Worm (Caenorhabditis elegans): ENCODE results near the gene D2096.12.

The D2096.12 gene

DNA sequence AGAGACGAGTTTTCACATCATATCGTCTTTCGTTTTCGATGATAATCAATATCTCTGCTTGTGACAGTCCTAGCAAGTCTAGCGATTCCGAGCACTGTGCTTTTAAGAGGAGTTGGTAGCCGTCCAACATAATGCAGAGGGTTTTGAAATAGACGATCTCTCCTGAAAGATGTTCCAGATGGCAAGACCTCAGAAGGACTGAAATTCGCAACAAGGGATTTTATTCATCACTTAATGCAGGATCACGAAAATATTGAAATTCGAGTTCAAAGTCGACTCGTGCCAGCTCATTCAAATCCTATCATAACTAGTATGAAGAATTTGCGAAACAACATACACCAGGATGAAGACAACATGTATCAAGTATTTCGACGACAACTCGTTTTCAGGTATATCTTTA lies 14.2 kb downstream of the D2096.12 start, which contains the start of gene D2096.7 (continued):
- TF ChIP-seq nfya-1 (tag; optimal IDR thresholded peaks at IDR 0.05; ENCODE audit: borderline replicate concordance, insufficient read depth) (no peak), ztf-18 (tag; optimal IDR thresholded peaks at IDR 0.05) (peak; percentile 57), F57C9.4 (tag; optimal IDR thresholded peaks at IDR 0.05) (peak; percentile 72), K12H6.12 (tag; optimal IDR thresholded peaks at IDR 0.05) (peak; percentile 46), aptf-3 (GFP tag; IDR thresholded peaks at IDR 0.05) (peak; percentile 94), attf-3 (GFP tag; conservative IDR thresholded peaks at IDR 0.05) (no peak), ztf-22 (GFP tag; optimal IDR thresholded peaks at IDR 0.05) (peak; percentile 10), rcor-1 (GFP tag; IDR thresholded peaks at IDR 0.05) (peak; percentile 60), ztf-3 (GFP tag; optimal IDR thresholded peaks at IDR 0.05) (no peak), snpc-4 (GFP tag; optimal IDR thresholded peaks at IDR 0.05) (no peak), snpc-4 (tag; optimal IDR thresholded peaks at IDR 0.05) (peak in 2 of 4 experiments; percentile 67 to 72), C17E4.6 (GFP tag; IDR thresholded peaks at IDR 0.05) (peak; percentile 76), nhr-179 (tag; optimal IDR thresholded peaks at IDR 0.05) (no peak), attf-6 (GFP tag; IDR thresholded peaks at IDR 0.05) (peak; percentile 89), ztf-28 (GFP tag; IDR thresholded peaks at IDR 0.05) (no peak), nhr-27 (tag; optimal IDR thresholded peaks at IDR 0.05) (peak; percentile 85), F10E7.11 (tag; optimal IDR thresholded peaks at IDR 0.05) (peak; percentile 85), hsf-1 (GFP tag; IDR thresholded peaks at IDR 0.05) (peak; percentile 91), F39B2.1 (GFP tag; IDR thresholded peaks at IDR 0.05) (peak; percentile 66), ztf-25 (GFP tag; IDR thresholded peaks at IDR 0.05) (peak; percentile 79; the same call in 1 of the 2 replicates), B0261.1 (tag; optimal IDR thresholded peaks at IDR 0.05) (peak; percentile 35), lsl-1 (GFP tag; optimal IDR thresholded peaks at IDR 0.05) (peak; percentile 64), hlh-12 (tag; optimal IDR thresholded peaks at IDR 0.05) (no peak), ceh-100 (GFP tag; IDR thresholded peaks at IDR 0.05) (peak; percentile 74), lin-26 (GFP tag; IDR thresholded peaks at IDR 0.05) (peak; percentile 85), let-607 (tag; optimal IDR thresholded peaks at IDR 0.05) (peak in 1 of 2 experiments; percentile 47), hmg-1.2 (GFP tag; IDR thresholded peaks at IDR 0.05) (peak; percentile 54; the same call in 1 of the 2 replicates), T26A5.8 (tag; optimal IDR thresholded peaks at IDR 0.05) (peak; percentile 93), D2030.7 (GFP tag; IDR thresholded peaks at IDR 0.05) (peak; percentile 15; the same call in 1 of the 2 replicates), ceh-79 (tag; optimal IDR thresholded peaks at IDR 0.05) (peak; percentile 86), akir-1 (GFP tag; optimal IDR thresholded peaks at IDR 0.05) (no peak), lir-1 (GFP tag; conservative IDR thresholded peaks at IDR 0.05) (no peak), F49E8.2 (tag; optimal IDR thresholded peaks at IDR 0.05; ENCODE audit: insufficient read depth) (peak; percentile 95), unc-62 (GFP tag; optimal IDR thresholded peaks at IDR 0.05) (no peak), madf-6 (GFP tag; IDR thresholded peaks at IDR 0.05) (peak; percentile 86), B0019.2 (GFP tag; conservative IDR thresholded peaks at IDR 0.05) (no peak), mel-28 (tag; optimal IDR thresholded peaks at IDR 0.05; ENCODE audit: borderline replicate concordance) (no peak), cebp-1 (GFP tag; IDR thresholded peaks at IDR 0.05) (0 out of 2 replicates have a peak, but pooled peaks have one; percentile 19), cebp-1 (tag; optimal IDR thresholded peaks at IDR 0.05) (peak; percentile 76), somi-1 (GFP tag; optimal IDR thresholded peaks at IDR 0.05) (no peak), efl-1 (GFP tag; optimal IDR thresholded peaks at IDR 0.05) (no peak), Y53F4B.3 (GFP tag; IDR thresholded peaks at IDR 0.05) (no peak), ceh-27 (GFP tag; optimal IDR thresholded peaks at IDR 0.05) (no peak), ztf-6 (GFP tag; IDR thresholded peaks at IDR 0.05) (no peak), rpc-1 (optimal IDR thresholded peaks at IDR 0.05) (no peak), rpc-1 (tag; optimal IDR thresholded peaks at IDR 0.05) (peak; percentile 11)
